Worm (Caenorhabditis elegans): ENCODE results near the gene phf-5.

phf-5 gene

ce11 chrIII:2343273-2343672, at the start of gene phf-5:
TSS of gene phf-5 (plus strand) at chrIII:2343573.
- TF ChIP-seq unc-62 (GFP tag; optimal IDR thresholded peaks at IDR 0.05): no peak

ce11 chrIII:2294736-2295135, 48.6 kb upstream of the phf-5 start:
- TF ChIP-seq unc-62 (GFP tag; optimal IDR thresholded peaks at IDR 0.05): no peak

ce11 chrIII:2304149-2304548, 39.2 kb upstream of the phf-5 start:
- TF ChIP-seq unc-62 (GFP tag; optimal IDR thresholded peaks at IDR 0.05): no peak

- no peak for TF ChIP-seq unc-62 (GFP tag; optimal IDR thresholded peaks at IDR 0.05)
Measured at ce11 chrIII:2304867-2305266, 38.5 kb upstream of the phf-5 start, which contains the start of gene Y54F10BM.9. TSS of gene Y54F10BM.9 (minus strand) at chrIII:2304927.

ce11 chrIII:2308026-2308425, 35.3 kb upstream of the phf-5 start, which contains the start of the genes fbxa-1 and Y54F10BM.20:
TSS of gene fbxa-1 (minus strand) at chrIII:2308126.
TSS of gene Y54F10BM.20 (plus strand) at chrIII:2308256.
- no peak for TF ChIP-seq unc-62 (GFP tag; optimal IDR thresholded peaks at IDR 0.05)

- TF ChIP-seq unc-62 (GFP tag; optimal IDR thresholded peaks at IDR 0.05): no peak
Measured at ce11 chrIII:2310996-2311395, 32.4 kb upstream of the phf-5 start.

- no peak for TF ChIP-seq unc-62 (GFP tag; optimal IDR thresholded peaks at IDR 0.05)
Measured at ce11 chrIII:2313985-2314494, 29.3 kb upstream of the phf-5 start, which contains the start of the genes fbxa-66 and iffb-1. TSS of gene fbxa-66 (minus strand) at chrIII:2314035. TSS of gene iffb-1 (plus strand) at chrIII:2314436.

- no peak for TF ChIP-seq unc-62 (GFP tag; optimal IDR thresholded peaks at IDR 0.05)
Measured at ce11 chrIII:2314678-2315077, 28.7 kb upstream of the phf-5 start.

ce11 chrIII:2316439-2316838, 26.9 kb upstream of the phf-5 start:
- no peak for TF ChIP-seq unc-62 (GFP tag; optimal IDR thresholded peaks at IDR 0.05)

- TF ChIP-seq unc-62 (GFP tag; optimal IDR thresholded peaks at IDR 0.05): no peak
Measured at ce11 chrIII:2324703-2325102, 18.7 kb upstream of the phf-5 start.

- TF ChIP-seq unc-62 (GFP tag; optimal IDR thresholded peaks at IDR 0.05): no peak
Measured at ce11 chrIII:2328612-2329011, 14.8 kb upstream of the phf-5 start.

ce11 chrIII:2329336-2329735, 14.0 kb upstream of the phf-5 start, which contains the start of gene Y54F10BM.12:
TSS of gene Y54F10BM.12 (minus strand) at chrIII:2329679.
- no peak for TF ChIP-seq unc-62 (GFP tag; optimal IDR thresholded peaks at IDR 0.05)

- TF ChIP-seq unc-62 (GFP tag; optimal IDR thresholded peaks at IDR 0.05): no peak
Measured at ce11 chrIII:2330389-2330788, 13.0 kb upstream of the phf-5 start.

- no peak for TF ChIP-seq unc-62 (GFP tag; optimal IDR thresholded peaks at IDR 0.05)
Measured at ce11 chrIII:2331033-2331625, 12.2 kb upstream of the phf-5 start, which contains the start of the genes Y54F10BM.13 and ppm-1.D. TSS of gene Y54F10BM.13 (minus strand) at chrIII:2331083. TSS of gene ppm-1.D (plus strand) at chrIII:2331572.

- no peak for TF ChIP-seq unc-62 (GFP tag; optimal IDR thresholded peaks at IDR 0.05)
Measured at ce11 chrIII:2347291-2347690, 3.9 kb downstream of the phf-5 start, which contains the start of gene gip-1. TSS of gene gip-1 (plus strand) at chrIII:2347591.

- TF ChIP-seq unc-62 (GFP tag; optimal IDR thresholded peaks at IDR 0.05): no peak
Measured at ce11 chrIII:2349956-2350355, 6.6 kb downstream of the phf-5 start.

ce11 chrIII:2362648-2363047, 19.3 kb downstream of the phf-5 start, which contains the start of gene srd-69:
TSS of gene srd-69 (plus strand) at chrIII:2362948.
- no peak for TF ChIP-seq unc-62 (GFP tag; optimal IDR thresholded peaks at IDR 0.05)

All from whole organism, dauer.